Fruit fly (Drosophila melanogaster) S2 (cell line): ENCODE measurements around the gene CG13318.
A peak's percentile ranks its signal among the peaks of the same experiment; 100 is the strongest.

ENCODE experiments used
- CG8478 ChIP-seq: fragments of >200 bp; optimal IDR thresholded peaks from 2 replicates; lab custom pipeline; 2018
- CTCF ChIP-seq, 2 experiments: fragments of >200 bp; optimal IDR thresholded peaks; 2 replicates each; lab custom pipeline; 2018

The CG13318 gene

dm6 chr3R:8807831-8808517 lies 35.5 kb upstream of the CG13318 start:
- TF ChIP-seq CTCF (optimal IDR thresholded peaks at IDR 0.05; lab: Kevin White, UChicago) (no peak), CG8478 (lab: Kevin White, UChicago) (no peak)

- no peak for TF ChIP-seq CTCF (optimal IDR thresholded peaks at IDR 0.05; lab: Kevin White, UChicago)
- no peak for TF ChIP-seq CG8478 (lab: Kevin White, UChicago)
These were observed 34.6 kb upstream of the CG13318 start for dm6 chr3R:8807048-8807447.

dm6 chr3R:8806638-8807037 lies 34.1 kb upstream of the CG13318 start:
- no peak for TF ChIP-seq CG8478 (lab: Kevin White, UChicago)
- TF ChIP-seq CTCF (optimal IDR thresholded peaks at IDR 0.05; lab: Kevin White, UChicago) = no peak

- TF ChIP-seq CTCF (optimal IDR thresholded peaks at IDR 0.05; lab: Kevin White, UChicago) (no peak), CG8478 (lab: Kevin White, UChicago) (no peak)
These were observed 33.6 kb upstream of the CG13318 start, which contains the start of gene hng2 for dm6 chr3R:8806104-8806503. hng2 (plus strand) TSS chr3R:8806322.

dm6 chr3R:8805388-8805852 lies 32.9 kb upstream of the CG13318 start, which contains the start of gene CG9839:
CG9839 (minus strand) TSS chr3R:8805802.
- TF ChIP-seq CG8478 (lab: Kevin White, UChicago) = no peak
- peak in 1 of 2 experiments; percentile 26 for TF ChIP-seq CTCF (optimal IDR thresholded peaks at IDR 0.05; lab: Kevin White, UChicago)

- TF ChIP-seq CG8478 (lab: Kevin White, UChicago) (no peak), CTCF (optimal IDR thresholded peaks at IDR 0.05; lab: Kevin White, UChicago) (no peak)
These were observed 28.8 kb upstream of the CG13318 start, which contains the start of the genes Pif1A, Pif1B and CCT7 for dm6 chr3R:8801126-8801762. Pif1A (minus strand) TSS chr3R:8801176. Pif1B (minus strand) TSS chr3R:8801176. CCT7 (plus strand) TSS chr3R:8801564.

- TF ChIP-seq CTCF (optimal IDR thresholded peaks at IDR 0.05; lab: Kevin White, UChicago) = no peak
These were observed 27.4 kb upstream of the CG13318 start for dm6 chr3R:8799866-8800265.

- TF ChIP-seq CG8478 (lab: Kevin White, UChicago) (no peak), CTCF (optimal IDR thresholded peaks at IDR 0.05; lab: Kevin White, UChicago) (no peak)
These were observed 25.8 kb upstream of the CG13318 start for dm6 chr3R:8798332-8798731.

- TF ChIP-seq CG8478 (lab: Kevin White, UChicago) = no peak
- TF ChIP-seq CTCF (optimal IDR thresholded peaks at IDR 0.05; lab: Kevin White, UChicago) = no peak
These were observed 21.9 kb upstream of the CG13318 start, which contains the start of gene Ir85a for dm6 chr3R:8794384-8794783. Ir85a (plus strand) TSS chr3R:8794684.

- no peak for TF ChIP-seq CTCF (optimal IDR thresholded peaks at IDR 0.05; lab: Kevin White, UChicago)
- TF ChIP-seq CG8478 (lab: Kevin White, UChicago) = no peak
These were observed 21.2 kb upstream of the CG13318 start for dm6 chr3R:8793726-8794125.

- TF ChIP-seq CG8478 (lab: Kevin White, UChicago) (no peak), CTCF (optimal IDR thresholded peaks at IDR 0.05; lab: Kevin White, UChicago) (no peak)
These were observed 20.1 kb upstream of the CG13318 start for dm6 chr3R:8792463-8793175.

dm6 chr3R:8788722-8789400 lies 16.4 kb upstream of the CG13318 start:
- TF ChIP-seq CG8478 (lab: Kevin White, UChicago) (no peak), CTCF (optimal IDR thresholded peaks at IDR 0.05; lab: Kevin White, UChicago) (no peak)

- no peak for TF ChIP-seq CG8478 (lab: Kevin White, UChicago)
- TF ChIP-seq CTCF (optimal IDR thresholded peaks at IDR 0.05; lab: Kevin White, UChicago) = no peak
These were observed 15.2 kb upstream of the CG13318 start for dm6 chr3R:8787538-8788282.
